Fruit fly (Drosophila melanogaster) whole organism, embryonic: ENCODE data around the gene blp.

Experiments
- Atf6 ChIP-seq: fragments of 200-800 bp; sonication (Bioruptor generic); IDR thresholded peaks from 2 replicates; pipeline ENCODE4 v1.3.6; 2022; ENCODE audit warnings: missing biosample characterization, missing genetic modification characterization
- CG10431 ChIP-seq: fragments of 200-800 bp; sonication (Bioruptor generic); optimal IDR thresholded peaks from 3 replicates; lab custom pipeline; 2018; ENCODE audit warnings: missing biosample characterization, mild to moderate bottlenecking, missing genetic modification characterization
- CG10565 ChIP-seq: fragments of 200-800 bp; sonication (Bioruptor generic); optimal IDR thresholded peaks from 3 replicates; lab custom pipeline; 2016; ENCODE audit warnings: missing biosample characterization, mild to moderate bottlenecking, missing genetic modification characterization
- CG11398 ChIP-seq: fragments of 200-800 bp; sonication (Bioruptor generic); optimal IDR thresholded peaks from 2 replicates; lab custom pipeline; 2016; ENCODE audit warnings: missing biosample characterization, missing genetic modification characterization
- CG12155 ChIP-seq: fragments of 200-800 bp; sonication (Bioruptor generic); optimal IDR thresholded peaks from 3 replicates; lab custom pipeline; 2016; ENCODE audit warnings: missing biosample characterization, missing genetic modification characterization
- CG12219 ChIP-seq: fragments of 200-800 bp; sonication (Bioruptor generic); optimal IDR thresholded peaks from 3 replicates; lab custom pipeline; 2018; ENCODE audit warnings: missing biosample characterization, mild to moderate bottlenecking, missing genetic modification characterization
- CG12942 ChIP-seq: fragments of 200-800 bp; sonication (Bioruptor generic); optimal IDR thresholded peaks from 3 replicates; lab custom pipeline; 2016; ENCODE audit warnings: missing biosample characterization, missing genetic modification characterization
- CG14667 ChIP-seq: fragments of 200-800 bp; sonication (Bioruptor generic); IDR thresholded peaks from 2 replicates; pipeline ENCODE4 v1.3.6; 2022; ENCODE audit warnings: missing biosample characterization, missing genetic modification characterization
- CG17328 ChIP-seq: fragments of 200-800 bp; sonication (Bioruptor generic); IDR thresholded peaks from 2 replicates; pipeline ENCODE4 v1.3.6; 2022; ENCODE audit warnings: missing biosample characterization, missing genetic modification characterization
- CG17385 ChIP-seq: fragments of 200-800 bp; sonication (Bioruptor generic); optimal IDR thresholded peaks from 3 replicates; lab custom pipeline; 2018; ENCODE audit warnings: missing biosample characterization, mild to moderate bottlenecking, missing genetic modification characterization
- CG17802 ChIP-seq: fragments of 200-800 bp; sonication (Bioruptor generic); optimal IDR thresholded peaks from 2 replicates; lab custom pipeline; 2018; ENCODE audit warnings: missing biosample characterization, mild to moderate bottlenecking, missing genetic modification characterization, moderate library complexity
- CG18599 ChIP-seq: fragments of 200-800 bp; sonication (Bioruptor generic); optimal IDR thresholded peaks from 3 replicates; lab custom pipeline; 2017; ENCODE audit warnings: missing biosample characterization, missing genetic modification characterization, mild to moderate bottlenecking, moderate library complexity, missing genetic modification reagents
- CG2116 ChIP-seq: fragments of 200-800 bp; sonication (Bioruptor generic); optimal IDR thresholded peaks from 3 replicates; lab custom pipeline; 2018; ENCODE audit warnings: missing biosample characterization, mild to moderate bottlenecking, missing genetic modification characterization
- CG2129 ChIP-seq: fragments of 200-800 bp; sonication (Bioruptor generic); IDR thresholded peaks from 2 replicates; pipeline ENCODE4 v1.3.6; 2022; ENCODE audit warnings: missing biosample characterization, missing genetic modification characterization; ENCODE audit not compliant: partially characterized antibody
- CG30020 ChIP-seq: fragments of 200-800 bp; optimal IDR thresholded peaks from 2 replicates; lab custom pipeline; 2019; ENCODE audit warnings: missing biosample characterization, mild to moderate bottlenecking, missing genetic modification characterization, moderate library complexity
- CG3407 ChIP-seq: fragments of 200-800 bp; sonication (Bioruptor generic); optimal IDR thresholded peaks from 2 replicates; lab custom pipeline; 2018; ENCODE audit warnings: missing biosample characterization, mild to moderate bottlenecking, missing genetic modification characterization
- CG3726 ChIP-seq: fragments of 200-800 bp; sonication (Bioruptor generic); IDR thresholded peaks from 3 replicates; pipeline ENCODE4, ENCODE4 v1.3.6; 2022; ENCODE audit warnings: missing biosample characterization, missing genetic modification characterization
- CG4617 ChIP-seq: fragments of 200-800 bp; sonication (Bioruptor generic); optimal IDR thresholded peaks from 3 replicates; lab custom pipeline; 2016; ENCODE audit warnings: missing biosample characterization, missing genetic modification characterization, borderline replicate concordance
- CG4820 ChIP-seq: fragments of 200-800 bp; sonication (Bioruptor generic); optimal IDR thresholded peaks from 3 replicates; lab custom pipeline; 2016; ENCODE audit warnings: missing biosample characterization, missing genetic modification characterization
- CG7839 ChIP-seq: fragments of 200-800 bp; sonication (Bioruptor generic); optimal IDR thresholded peaks from 3 replicates; lab custom pipeline; 2018; ENCODE audit warnings: missing biosample characterization, mild to moderate bottlenecking, missing genetic modification characterization, moderate library complexity
- CG8359 ChIP-seq: fragments of 200-800 bp; sonication (Bioruptor generic); optimal IDR thresholded peaks from 2 replicates; lab custom pipeline; 2017; ENCODE audit warnings: missing biosample characterization, mild to moderate bottlenecking, missing genetic modification characterization, borderline replicate concordance
- CG8944 ChIP-seq: fragments of 200-800 bp; sonication (Bioruptor generic); optimal IDR thresholded peaks from 3 replicates; lab custom pipeline; 2016; ENCODE audit warnings: missing biosample characterization, missing genetic modification characterization
- Dip2 ChIP-seq: fragments of 200-800 bp; sonication (Bioruptor generic); IDR thresholded peaks from 2 replicates; pipeline ENCODE4 v1.3.6; 2022; ENCODE audit warnings: missing biosample characterization, missing genetic modification characterization
- Drgx ChIP-seq: fragments of 200-800 bp; sonication (Bioruptor generic); IDR thresholded peaks from 2 replicates; pipeline ENCODE4 v1.3.6; 2022; ENCODE audit warnings: missing biosample characterization, missing genetic modification characterization
- ERR ChIP-seq: fragments of 200-800 bp; sonication (Bioruptor generic); optimal IDR thresholded peaks from 2 replicates; lab custom pipeline; 2016; ENCODE audit warnings: missing biosample characterization, missing genetic modification characterization
- HHEX ChIP-seq: fragments of 200-800 bp; sonication (Bioruptor generic); optimal IDR thresholded peaks from 3 replicates; lab custom pipeline; 2017; ENCODE audit warnings: missing biosample characterization, mild to moderate bottlenecking, missing genetic modification characterization, missing genetic modification reagents
- Hmr ChIP-seq: fragments of 200-800 bp; sonication (Bioruptor generic); optimal IDR thresholded peaks from 3 replicates; lab custom pipeline; 2017; ENCODE audit warnings: mild to moderate bottlenecking, missing biosample characterization, missing genetic modification reagents, missing genetic modification characterization
- Kr ChIP-seq: fragments of 200-800 bp; sonication (Bioruptor generic); optimal IDR thresholded peaks from 2 replicates; lab custom pipeline; 2017; ENCODE audit warnings: missing biosample characterization, mild to moderate bottlenecking, missing genetic modification characterization
- Lpt ChIP-seq: fragments of >200 bp; optimal IDR thresholded peaks from 2 replicates; lab custom pipeline; 2018; ENCODE audit warnings: missing biosample characterization, missing genetic modification characterization
- Optix ChIP-seq: fragments of 200-800 bp; sonication (Bioruptor generic); IDR thresholded peaks from 3 replicates; pipeline ENCODE4 v1.3.6; 2022; ENCODE audit warnings: missing biosample characterization, missing genetic modification characterization
- Rfx ChIP-seq: fragments of 200-800 bp; sonication (Bioruptor generic); IDR thresholded peaks from 2 replicates; pipeline ENCODE4 v1.3.6; 2022; ENCODE audit warnings: missing biosample characterization, missing genetic modification characterization
- Sox100B ChIP-seq: fragments of 200-800 bp; sonication (Bioruptor generic); optimal IDR thresholded peaks from 3 replicates; lab custom pipeline; 2018; ENCODE audit warnings: missing biosample characterization, mild to moderate bottlenecking, missing genetic modification characterization
- Sry-δ ChIP-seq: fragments of 200-800 bp; sonication (Bioruptor generic); optimal IDR thresholded peaks from 2 replicates; lab custom pipeline; 2016; ENCODE audit warnings: missing biosample characterization, missing genetic modification characterization
- TFAM ChIP-seq: fragments of 200-800 bp; sonication (Bioruptor generic); optimal IDR thresholded peaks from 2 replicates; lab custom pipeline; 2017; ENCODE audit warnings: missing biosample characterization, missing genetic modification characterization, inconsistent platforms
- Usf ChIP-seq: fragments of 200-800 bp; sonication (Bioruptor generic); optimal IDR thresholded peaks from 2 replicates; lab custom pipeline; 2017; ENCODE audit warnings: missing genotype, missing biosample characterization, missing genetic modification characterization
- al ChIP-seq: fragments of 200-800 bp; sonication (Bioruptor generic); IDR thresholded peaks from 2 replicates; pipeline ENCODE4 v1.3.6; 2022; ENCODE audit warnings: missing biosample characterization, missing genetic modification characterization
- bbx ChIP-seq: fragments of 200-800 bp; sonication (Bioruptor generic); IDR thresholded peaks from 2 replicates; pipeline ENCODE4 v1.3.6; 2022; ENCODE audit warnings: missing biosample characterization, missing genetic modification characterization; ENCODE audit not compliant: partially characterized antibody
- cas ChIP-seq: fragments of 200-800 bp; sonication (Bioruptor generic); IDR thresholded peaks from 2 replicates; pipeline ENCODE4 v1.3.6; 2022; ENCODE audit warnings: missing biosample characterization, missing genetic modification characterization
- dysf ChIP-seq: fragments of 200-800 bp; sonication (Bioruptor generic); IDR thresholded peaks from 3 replicates; pipeline ENCODE4 v1.3.6; 2022; ENCODE audit warnings: missing biosample characterization, missing genetic modification characterization
- fd102C ChIP-seq: fragments of 200-800 bp; sonication (Bioruptor generic); optimal IDR thresholded peaks from 2 replicates; lab custom pipeline; 2018; ENCODE audit warnings: missing biosample characterization, mild to moderate bottlenecking, missing genetic modification characterization, moderate library complexity
- gsb-n ChIP-seq: fragments of 200-800 bp; sonication (Bioruptor generic); optimal IDR thresholded peaks from 3 replicates; lab custom pipeline; 2018; ENCODE audit warnings: missing biosample characterization, mild to moderate bottlenecking, missing genetic modification characterization
- ind ChIP-seq: fragments of 200-800 bp; sonication (Bioruptor generic); optimal IDR thresholded peaks from 3 replicates; lab custom pipeline; 2016; ENCODE audit warnings: missing biosample characterization, missing genetic modification characterization
- jigr1 ChIP-seq: fragments of 200-800 bp; sonication (Bioruptor generic); IDR thresholded peaks from 3 replicates; pipeline ENCODE4 v1.3.6; 2022; ENCODE audit warnings: missing biosample characterization, missing genetic modification characterization
- lab ChIP-seq: fragments of 200-800 bp; sonication (Bioruptor generic); optimal IDR thresholded peaks from 3 replicates; lab custom pipeline; 2017; ENCODE audit warnings: missing biosample characterization, missing genetic modification characterization, mild to moderate bottlenecking, moderate library complexity, missing genetic modification reagents
- otp ChIP-seq: fragments of 200-800 bp; sonication (Bioruptor generic); IDR thresholded peaks from 3 replicates; pipeline ENCODE4, ENCODE4 v1.3.6; 2022; ENCODE audit warnings: missing biosample characterization, missing genetic modification characterization
- salm ChIP-seq: fragments of 200-800 bp; sonication (Bioruptor generic); optimal IDR thresholded peaks from 2 replicates; lab custom pipeline; 2018; ENCODE audit warnings: missing biosample characterization, mild to moderate bottlenecking, missing genetic modification characterization
- sens-2 ChIP-seq: fragments of 200-800 bp; sonication (Bioruptor generic); IDR thresholded peaks from 2 replicates; pipeline ENCODE4 v1.3.6; 2022; ENCODE audit warnings: missing biosample characterization, missing genetic modification characterization
- sima ChIP-seq: fragments of 200-800 bp; sonication (Bioruptor generic); optimal IDR thresholded peaks from 2 replicates; lab custom pipeline; 2016; ENCODE audit warnings: missing biosample characterization, missing genetic modification characterization
- slp2 ChIP-seq: fragments of 200-800 bp; sonication (Bioruptor generic); optimal IDR thresholded peaks from 2 replicates; lab custom pipeline; 2016; ENCODE audit warnings: missing biosample characterization, missing genetic modification characterization
- so ChIP-seq: fragments of 200-800 bp; sonication (Bioruptor generic); IDR thresholded peaks from 3 replicates; pipeline ENCODE4 v1.3.6; 2022; ENCODE audit warnings: missing biosample characterization, missing genetic modification characterization
- unpg ChIP-seq: fragments of 200-800 bp; sonication (Bioruptor generic); optimal IDR thresholded peaks from 3 replicates; lab custom pipeline; 2018; ENCODE audit warnings: missing biosample characterization, mild to moderate bottlenecking, missing genetic modification characterization, moderate library complexity
- wor ChIP-seq: fragments of 200-800 bp; sonication (Bioruptor generic); IDR thresholded peaks from 2 replicates; pipeline ENCODE4 v1.3.6; 2022; ENCODE audit warnings: missing biosample characterization, missing genetic modification characterization

Gene blp

dm6 chr3R:15934952-15935351 lies 1.3 kb downstream of the blp start, which contains the start of gene Sap47 (continued):
- no peak for TF ChIP-seq wor (GFP tag; lab: Robert Waterston, UW)
- no peak for TF ChIP-seq CG17385
- no peak for TF ChIP-seq fd102C (GFP tag; lab: Kevin White, UChicago)
- TF ChIP-seq Atf6 (GFP tag; lab: Robert Waterston, UW) = 0 out of 2 replicates have a peak, but pooled peaks have one; percentile 9
- no peak for TF ChIP-seq Optix (GFP tag; lab: Robert Waterston, UW)
- TF ChIP-seq CG3407 = no peak
- TF ChIP-seq CG12942 = no peak
- TF ChIP-seq jigr1 (GFP tag; lab: Robert Waterston, UW) = no peak
- TF ChIP-seq CG2116 (GFP tag; lab: Kevin White, UChicago) = peak; percentile 70
- no peak for TF ChIP-seq sima (GFP tag; lab: Kevin White, UChicago)
- TF ChIP-seq Sry-δ (GFP tag; lab: Kevin White, UChicago) = peak; percentile 80
- TF ChIP-seq Sox100B (GFP tag; lab: Kevin White, UChicago) = no peak
- peak; percentile 55 for TF ChIP-seq CG2129
- TF ChIP-seq CG17802 (tag; lab: Kevin White, UChicago) = no peak
- TF ChIP-seq Lpt (GFP tag; lab: Kevin White, UChicago) = no peak
- TF ChIP-seq so (GFP tag; lab: Robert Waterston, UW) = peak; percentile 18; the same call in 1 of the 3 replicates
- TF ChIP-seq lab (GFP tag; lab: Kevin White, UChicago) = no peak
- no peak for TF ChIP-seq CG17328
- no peak for TF ChIP-seq TFAM (GFP tag; lab: Kevin White, UChicago)
- no peak for TF ChIP-seq ERR (GFP tag; lab: Kevin White, UChicago)
- no peak for TF ChIP-seq CG12155 (GFP tag; lab: Kevin White, UChicago)
- TF ChIP-seq CG10431 (GFP tag; lab: Kevin White, UChicago) = no peak
- no peak for TF ChIP-seq ind (GFP tag; lab: Kevin White, UChicago)
- no peak for TF ChIP-seq Usf
- no peak for TF ChIP-seq CG3726 (GFP tag; lab: Robert Waterston, UW)
- TF ChIP-seq CG14667 (GFP tag; lab: Robert Waterston, UW) = no peak
- TF ChIP-seq otp = no peak
- TF ChIP-seq al (GFP tag; lab: Robert Waterston, UW) = no peak
- no peak for TF ChIP-seq cas
- no peak for TF ChIP-seq dysf (GFP tag; lab: Robert Waterston, UW)
- no peak for TF ChIP-seq gsb-n
- no peak for TF ChIP-seq CG30020 (tag; lab: Kevin White, UChicago)
- TF ChIP-seq CG7839 (tag; lab: Kevin White, UChicago) = no peak
- no peak for TF ChIP-seq salm (tag; lab: Kevin White, UChicago)
- TF ChIP-seq Kr (GFP tag; lab: Kevin White, UChicago) = no peak
- no peak for TF ChIP-seq CG11398
- TF ChIP-seq slp2 (GFP tag; lab: Kevin White, UChicago) = no peak
- no peak for TF ChIP-seq CG8359 (GFP tag; lab: Kevin White, UChicago)
- TF ChIP-seq sens-2 = no peak
- peak; percentile 85 for TF ChIP-seq bbx (GFP tag; lab: Robert Waterston, UW)
- no peak for TF ChIP-seq CG10565 (GFP tag; lab: Kevin White, UChicago)
- peak; percentile 34 for TF ChIP-seq CG18599
- TF ChIP-seq Drgx (GFP tag; lab: Robert Waterston, UW) = no peak
- no peak for TF ChIP-seq HHEX
- TF ChIP-seq Dip2 (GFP tag; lab: Robert Waterston, UW) = no peak
- TF ChIP-seq CG8944 = no peak
- peak; percentile 2 for TF ChIP-seq unpg (GFP tag; lab: Kevin White, UChicago)
- peak; percentile 52; the same call in 1 of the 2 replicates for TF ChIP-seq Rfx (GFP tag; lab: Robert Waterston, UW)
- TF ChIP-seq CG12219 = no peak
- TF ChIP-seq Hmr (GFP tag; lab: Kevin White, UChicago) = peak; percentile 26
- peak; percentile 66 for TF ChIP-seq CG4617
- TF ChIP-seq CG4820 (GFP tag; lab: Kevin White, UChicago) = no peak
